Fruit fly (Drosophila melanogaster) Kc167 (cell line): ENCODE data around the gene betaCOP.

Source experiments
- Myc ChIP-seq: fragments of >200 bp; optimal IDR thresholded peaks from 2 replicates; lab custom pipeline; 2017; ENCODE audit warnings: missing external identifiers
- Sin3A ChIP-seq: fragments of >200 bp; optimal IDR thresholded peaks from 2 replicates; lab custom pipeline; 2018; ENCODE audit warnings: missing external identifiers
- h ChIP-seq: fragments of >200 bp; optimal IDR thresholded peaks from 3 replicates; lab custom pipeline; 2018; ENCODE audit warnings: missing external identifiers
- insv ChIP-seq: fragments of >200 bp; optimal IDR thresholded peaks from 3 replicates; lab custom pipeline; 2018; ENCODE audit warnings: missing external identifiers
- psq ChIP-seq: fragments of >200 bp; optimal IDR thresholded peaks from 2 replicates; lab custom pipeline; 2017; ENCODE audit warnings: missing external identifiers
- ttk ChIP-seq: sonication (Bioruptor generic); optimal IDR thresholded peaks from 2 replicates; lab custom pipeline; 2017; ENCODE audit warnings: missing external identifiers

The betaCOP gene

dm6 chrX:18366033-18366850 lies 18.8 kb downstream of the betaCOP start, which contains the start of gene CrebB:
CrebB (plus strand) TSS chrX:18366357.
- TF ChIP-seq ttk (lab: Kevin White, UChicago), result no peak
- TF ChIP-seq insv (lab: Kevin White, UChicago), result no peak

- no peak for TF ChIP-seq Myc (lab: Kevin White, UChicago)
- TF ChIP-seq Sin3A, result no peak
- TF ChIP-seq ttk (lab: Kevin White, UChicago), result no peak
- no peak for TF ChIP-seq psq (lab: Kevin White, UChicago)
- no peak for TF ChIP-seq h
- no peak for TF ChIP-seq insv (lab: Kevin White, UChicago)
Observed at dm6 chrX:18364999-18365398, 20.0 kb downstream of the betaCOP start.

- no peak for TF ChIP-seq h
- TF ChIP-seq Sin3A, result no peak
- no peak for TF ChIP-seq Myc (lab: Kevin White, UChicago)
- TF ChIP-seq insv (lab: Kevin White, UChicago), result no peak
- TF ChIP-seq psq (lab: Kevin White, UChicago), result no peak
- no peak for TF ChIP-seq ttk (lab: Kevin White, UChicago)
Observed at dm6 chrX:18364047-18364747, 20.8 kb downstream of the betaCOP start.

dm6 chrX:18363423-18363822 lies 21.6 kb downstream of the betaCOP start:
- TF ChIP-seq psq (lab: Kevin White, UChicago) (no peak), Myc (lab: Kevin White, UChicago) (no peak), Sin3A (no peak), h (no peak), insv (lab: Kevin White, UChicago) (no peak), ttk (lab: Kevin White, UChicago) (no peak)

dm6 chrX:18358352-18358931 lies 26.6 kb downstream of the betaCOP start, which contains the start of gene CG6106:
CG6106 (plus strand) TSS chrX:18358881.
- no peak for TF ChIP-seq Myc (lab: Kevin White, UChicago)
- no peak for TF ChIP-seq ttk (lab: Kevin White, UChicago)
- no peak for TF ChIP-seq insv (lab: Kevin White, UChicago)
- TF ChIP-seq Sin3A, result no peak
- no peak for TF ChIP-seq psq (lab: Kevin White, UChicago)
- no peak for TF ChIP-seq h

- TF ChIP-seq Sin3A, result no peak
- no peak for TF ChIP-seq psq (lab: Kevin White, UChicago)
- no peak for TF ChIP-seq insv (lab: Kevin White, UChicago)
- no peak for TF ChIP-seq Myc (lab: Kevin White, UChicago)
- no peak for TF ChIP-seq h
Observed at dm6 chrX:18357756-18358182, 27.3 kb downstream of the betaCOP start.

- TF ChIP-seq Sin3A, result no peak
- TF ChIP-seq ttk (lab: Kevin White, UChicago), result no peak
- TF ChIP-seq h, result no peak
- TF ChIP-seq Myc (lab: Kevin White, UChicago), result no peak
- TF ChIP-seq psq (lab: Kevin White, UChicago), result no peak
- TF ChIP-seq insv (lab: Kevin White, UChicago), result no peak
Observed at dm6 chrX:18356141-18356600, 28.9 kb downstream of the betaCOP start, which contains the start of gene kairos. kairos (minus strand) TSS chrX:18356191.

dm6 chrX:18350609-18351008 lies 34.4 kb downstream of the betaCOP start:
- TF ChIP-seq h (no peak), Myc (lab: Kevin White, UChicago) (no peak), ttk (lab: Kevin White, UChicago) (no peak)

- no peak for TF ChIP-seq insv (lab: Kevin White, UChicago)
- no peak for TF ChIP-seq h
- TF ChIP-seq Myc (lab: Kevin White, UChicago), result no peak
- TF ChIP-seq Sin3A, result no peak
- no peak for TF ChIP-seq psq (lab: Kevin White, UChicago)
- TF ChIP-seq ttk (lab: Kevin White, UChicago), result no peak
Observed at dm6 chrX:18347641-18348040, 37.4 kb downstream of the betaCOP start.

- TF ChIP-seq h (no peak), insv (lab: Kevin White, UChicago) (no peak), Sin3A (no peak), psq (lab: Kevin White, UChicago) (no peak), ttk (lab: Kevin White, UChicago) (no peak), Myc (lab: Kevin White, UChicago) (no peak)
Observed at dm6 chrX:18341014-18341413, 44.0 kb downstream of the betaCOP start.
